Fruit fly (Drosophila melanogaster) Kc167 (cell line): ENCODE measurements around the gene CG32277.

Experiments
- Sin3A ChIP-seq: fragments of >200 bp; optimal IDR thresholded peaks from 2 replicates; lab custom pipeline; 2018; ENCODE audit warnings: missing external identifiers
- h ChIP-seq: fragments of >200 bp; optimal IDR thresholded peaks from 3 replicates; lab custom pipeline; 2018; ENCODE audit warnings: missing external identifiers
- psq ChIP-seq: fragments of >200 bp; optimal IDR thresholded peaks from 2 replicates; lab custom pipeline; 2017; ENCODE audit warnings: missing external identifiers
- ttk ChIP-seq: sonication (Bioruptor generic); optimal IDR thresholded peaks from 2 replicates; lab custom pipeline; 2017; ENCODE audit warnings: missing external identifiers

DNA sequence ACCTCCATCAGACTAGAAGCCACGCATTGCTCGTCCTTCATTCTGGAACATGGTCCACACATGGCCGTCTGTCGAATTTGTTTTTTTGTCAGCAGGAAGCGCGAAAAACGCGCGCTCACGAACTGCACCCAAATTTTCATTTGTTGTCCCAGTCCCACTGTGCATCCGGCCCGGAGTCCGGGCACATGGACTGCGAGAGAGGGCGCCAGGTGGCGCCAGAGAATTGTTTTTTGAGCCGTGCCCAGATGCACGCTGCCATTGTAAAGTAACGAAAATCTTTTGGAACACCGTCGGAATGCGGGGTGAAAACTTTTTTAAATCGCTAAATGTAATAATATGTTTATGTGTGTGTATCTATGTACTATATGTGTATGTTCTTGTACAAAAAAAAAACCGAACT lies 47.6 kb downstream of the CG32277 start:
- TF ChIP-seq h, result no peak
- no peak for TF ChIP-seq Sin3A (lab: Kevin White, UChicago)
- no peak for TF ChIP-seq ttk (lab: Kevin White, UChicago)
- no peak for TF ChIP-seq psq
